Worm (Caenorhabditis elegans) whole organism, L4 larva: Measurements from ENCODE around the gene R13A5.11.
A peak's percentile ranks its signal among the peaks of the same experiment; 100 is the strongest.

Experiments used
- F10B5.3 ChIP-seq: sonication (generic microtip); optimal IDR thresholded peaks from 2 replicates; lab custom pipeline; 2016; ENCODE audit warnings: mild to moderate bottlenecking, missing genetic modification characterization, missing compliant biosample characterization
- F26F4.8 ChIP-seq: fragments of 200-800 bp; sonication (Bioruptor generic); conservative IDR thresholded peaks from 2 replicates; pipeline ENCODE4 v1.3.6; 2022; ENCODE audit warnings: missing genetic modification characterization, missing compliant biosample characterization
- F37D6.2 ChIP-seq: sonication (generic microtip); optimal IDR thresholded peaks from 2 replicates; lab custom pipeline; 2016; ENCODE audit warnings: mild to moderate bottlenecking, missing genetic modification characterization, missing compliant biosample characterization
- F44E2.7 ChIP-seq: fragments of 200-800 bp; sonication (Bioruptor generic); IDR thresholded peaks from 2 replicates; pipeline ENCODE4 v2.1.2; 2022; ENCODE audit warnings: missing genetic modification characterization, missing compliant biosample characterization
- R02D3.7 ChIP-seq: fragments of 150-350 bp; sonication (generic microtip); optimal IDR thresholded peaks from 3 replicates; lab custom pipeline; 2014; ENCODE audit warnings: missing biosample characterization, missing genetic modification characterization
- T20F7.1 ChIP-seq: fragments of 200-800 bp; sonication (Bioruptor generic); optimal IDR thresholded peaks from 2 replicates; lab custom pipeline; 2018; ENCODE audit warnings: mild to moderate bottlenecking, missing genetic modification characterization, missing compliant biosample characterization
- T26A8.4 ChIP-seq: fragments of 200-800 bp; sonication (Bioruptor generic); IDR thresholded peaks from 2 replicates; pipeline ENCODE4 v1.3.6; 2022; ENCODE audit warnings: missing genetic modification characterization, missing compliant biosample characterization
- Y105C5A.15 ChIP-seq: fragments of 200-800 bp; sonication (Bioruptor generic); IDR thresholded peaks from 2 replicates; pipeline ENCODE4 v1.3.6; 2022; ENCODE audit warnings: missing genetic modification characterization, missing compliant biosample characterization
- Y5F2A.4 ChIP-seq: fragments of 200-800 bp; sonication (Bioruptor generic); optimal IDR thresholded peaks from 2 replicates; lab custom pipeline; 2018; ENCODE audit warnings: mild to moderate bottlenecking, missing genetic modification characterization, missing compliant biosample characterization
- ZK546.5 ChIP-seq, 2 experiments: sonication (generic microtip); optimal IDR thresholded peaks; 2 replicates each; lab custom pipeline; 2017; ENCODE audit warnings: missing biosample characterization in 2 of 2, missing genetic modification characterization in 2 of 2
- aha-1 ChIP-seq: fragments of 150-350 bp; peaks from one replicate; lab custom pipeline; 2014; ENCODE audit warnings: missing biosample characterization, missing genetic modification characterization
- aly-2 ChIP-seq: sonication (generic microtip); optimal IDR thresholded peaks from 2 replicates; lab custom pipeline; 2018; ENCODE audit warnings: missing biosample characterization, missing genetic modification characterization
- ceh-20 ChIP-seq: fragments of 200-800 bp; sonication (Bioruptor generic); IDR thresholded peaks from 2 replicates; pipeline ENCODE4 v1.3.6; 2022; ENCODE audit warnings: missing genetic modification reagents, missing genetic modification characterization, missing compliant biosample characterization
- cey-2 ChIP-seq: sonication (generic microtip); optimal IDR thresholded peaks from 3 replicates; lab custom pipeline; 2017; ENCODE audit warnings: missing genetic modification characterization, mild to moderate bottlenecking, missing compliant biosample characterization, antibody characterized with exemption, borderline replicate concordance; ENCODE audit not compliant: insufficient read depth
- daf-12 ChIP-seq: fragments of 150-350 bp; optimal IDR thresholded peaks from 2 replicates; lab custom pipeline; 2014; ENCODE audit warnings: missing biosample characterization, missing genetic modification reagents, missing genetic modification characterization
- dmd-8 ChIP-seq: fragments of 200-800 bp; sonication (Bioruptor generic); IDR thresholded peaks from 2 replicates; pipeline ENCODE4 v1.3.6; 2022; ENCODE audit warnings: missing genetic modification characterization, missing compliant biosample characterization
- dve-1 ChIP-seq: sonication (generic microtip); optimal IDR thresholded peaks from 2 replicates; lab custom pipeline; 2017; ENCODE audit warnings: antibody characterized with exemption, mild to moderate bottlenecking, missing genetic modification characterization, missing compliant biosample characterization; ENCODE audit not compliant: insufficient read depth
- fkh-10 ChIP-seq: fragments of 150-350 bp; optimal IDR thresholded peaks from 2 replicates; lab custom pipeline; 2014; ENCODE audit warnings: missing biosample characterization, missing genetic modification reagents, missing genetic modification characterization
- gei-8 ChIP-seq: fragments of 200-800 bp; sonication (Bioruptor generic); optimal IDR thresholded peaks from 2 replicates; lab custom pipeline; 2018; ENCODE audit warnings: mild to moderate bottlenecking, missing genetic modification characterization, missing compliant biosample characterization
- hlh-30 ChIP-seq: sonication (generic microtip); optimal IDR thresholded peaks from 2 replicates; lab custom pipeline; 2017; ENCODE audit warnings: antibody characterized with exemption, mild to moderate bottlenecking, missing genetic modification characterization, missing compliant biosample characterization; ENCODE audit not compliant: insufficient read depth
- hmg-1.1 ChIP-seq: fragments of 200-800 bp; sonication (Bioruptor generic); IDR thresholded peaks from 2 replicates; pipeline ENCODE4 v1.3.6; 2022; ENCODE audit warnings: missing genetic modification reagents, missing genetic modification characterization, missing compliant biosample characterization
- lim-7 ChIP-seq: fragments of 200-800 bp; sonication (Bioruptor generic); IDR thresholded peaks from 2 replicates; pipeline ENCODE4 v1.3.6; 2022; ENCODE audit warnings: missing genetic modification characterization, missing compliant biosample characterization
- lin-1 ChIP-seq: fragments of 200-800 bp; sonication (Bioruptor generic); IDR thresholded peaks from 2 replicates; pipeline ENCODE4 v1.3.6; 2022; ENCODE audit warnings: missing genetic modification reagents, missing genetic modification characterization, missing compliant biosample characterization
- lin-29 ChIP-seq: fragments of 200-800 bp; sonication (Bioruptor generic); IDR thresholded peaks from 2 replicates; pipeline ENCODE4 v1.3.6; 2022; ENCODE audit warnings: missing genetic modification reagents, missing genetic modification characterization, missing compliant biosample characterization
- lin-38 ChIP-seq: fragments of 200-800 bp; sonication (Bioruptor generic); IDR thresholded peaks from 2 replicates; pipeline ENCODE4 v1.3.6; 2022; ENCODE audit warnings: missing genetic modification reagents, missing genetic modification characterization, missing compliant biosample characterization
- lin-39 ChIP-seq: fragments of 150-350 bp; optimal IDR thresholded peaks from 2 replicates; lab custom pipeline; 2014; ENCODE audit warnings: missing biosample characterization, missing genetic modification reagents, missing genetic modification characterization
- lsy-2 ChIP-seq, 2 experiments: fragments of 150-350 bp in 1 of 2; sonication (generic microtip) in 1 of 2; optimal IDR thresholded peaks; 2 replicates each; lab custom pipeline; 2014 to 2017; ENCODE audit warnings: missing biosample characterization in 2 of 2, missing genetic modification characterization in 2 of 2
- mdl-1 ChIP-seq, 2 experiments: fragments of 150-350 bp in 1 of 2; sonication (generic microtip) in 1 of 2; optimal IDR thresholded peaks; 2 replicates each; lab custom pipeline; 2014 to 2017; ENCODE audit warnings: missing biosample characterization in 2 of 2, missing genetic modification characterization in 2 of 2
- mep-1 ChIP-seq: fragments of 150-350 bp; sonication (generic microtip); optimal IDR thresholded peaks from 3 replicates; lab custom pipeline; 2014; ENCODE audit warnings: missing biosample characterization, missing genetic modification characterization
- mes-2 ChIP-seq: sonication (generic microtip); optimal IDR thresholded peaks from 2 replicates; lab custom pipeline; 2016; ENCODE audit warnings: missing genotype, mild to moderate bottlenecking, missing genetic modification characterization, missing compliant biosample characterization; ENCODE audit not compliant: poor library complexity, severe bottlenecking
- mxl-2 ChIP-seq: fragments of 200-800 bp; sonication (Bioruptor generic); conservative IDR thresholded peaks from 2 replicates; pipeline ENCODE4 v1.3.6; 2022; ENCODE audit warnings: missing genetic modification reagents, missing genetic modification characterization, missing compliant biosample characterization
- nhr-11 ChIP-seq: fragments of 150-350 bp; optimal IDR thresholded peaks from 2 replicates; lab custom pipeline; 2014; ENCODE audit warnings: missing biosample characterization, missing genetic modification characterization
- nhr-25 ChIP-seq: sonication (generic microtip); optimal IDR thresholded peaks from 2 replicates; lab custom pipeline; 2017; ENCODE audit warnings: missing genetic modification characterization, mild to moderate bottlenecking, missing compliant biosample characterization, antibody characterized with exemption, moderate library complexity, borderline replicate concordance; ENCODE audit not compliant: insufficient read depth
- nhr-6 ChIP-seq: fragments of 150-350 bp; optimal IDR thresholded peaks from 2 replicates; lab custom pipeline; 2014; ENCODE audit warnings: missing biosample characterization, missing genetic modification characterization
- nhr-77 ChIP-seq: fragments of 150-350 bp; optimal IDR thresholded peaks from 2 replicates; lab custom pipeline; 2014; ENCODE audit warnings: missing biosample characterization, missing genetic modification characterization
- pha-4 ChIP-seq, 2 experiments: fragments of 150-350 bp in 1 of 2; fragments of 200-800 bp in 1 of 2; sonication (Bioruptor generic) in 1 of 2; IDR thresholded peaks in 1 of 2; optimal IDR thresholded peaks in 1 of 2; 2 replicates each; pipeline versions ENCODE4 v1.3.6 to Lab custom; 2014 to 2022; ENCODE audit warnings: missing genetic modification characterization in 2 of 2, missing genetic modification reagents in 2 of 2, missing biosample characterization in 1 of 2, missing compliant biosample characterization in 1 of 2
- pqm-1 ChIP-seq: sonication (generic microtip); optimal IDR thresholded peaks from 2 replicates; lab custom pipeline; 2017; ENCODE audit warnings: missing biosample characterization, missing genetic modification characterization
- rbr-2 ChIP-seq: sonication (generic microtip); optimal IDR thresholded peaks from 2 replicates; lab custom pipeline; 2016; ENCODE audit warnings: missing genotype, missing genetic modification characterization, missing compliant biosample characterization
- saeg-2 ChIP-seq: fragments of 200-800 bp; sonication (Bioruptor generic); IDR thresholded peaks from 2 replicates; pipeline ENCODE4 v1.3.6; 2022; ENCODE audit warnings: missing genetic modification reagents, missing genetic modification characterization, missing compliant biosample characterization
- unc-130 ChIP-seq: sonication (generic microtip); optimal IDR thresholded peaks from 2 replicates; lab custom pipeline; 2016; ENCODE audit warnings: missing genetic modification reagents, missing genetic modification characterization, missing compliant biosample characterization
- unc-39 ChIP-seq: sonication (generic microtip); optimal IDR thresholded peaks from 2 replicates; lab custom pipeline; 2017; ENCODE audit warnings: missing biosample characterization, missing genetic modification characterization
- unc-62 ChIP-seq, 3 experiments: fragments of 150-350 bp in 1 of 3; sonication (generic microtip); optimal IDR thresholded peaks in 2 of 3; peaks in 1 of 3; 1 replicate in 1 of 3; 2 replicates in 2 of 3; lab custom pipeline; 2014 to 2017; ENCODE audit warnings: missing biosample characterization in 3 of 3, missing genetic modification characterization in 3 of 3, missing genetic modification reagents in 3 of 3, missing genotype in 1 of 3
- zfp-2 ChIP-seq: sonication (generic microtip); optimal IDR thresholded peaks from 2 replicates; lab custom pipeline; 2016; ENCODE audit warnings: mild to moderate bottlenecking, missing genetic modification characterization, missing compliant biosample characterization
- zip-11 ChIP-seq: fragments of 200-800 bp; sonication (Bioruptor generic); IDR thresholded peaks from 2 replicates; pipeline ENCODE4 v1.3.6; 2022; ENCODE audit warnings: missing genetic modification characterization, missing compliant biosample characterization

R13A5.11 gene

ce11 chrIII:7580586-7580985, 12.5 kb downstream of the R13A5.11 start (continued):
- TF ChIP-seq gei-8 (GFP tag; lab: Kevin White, UChicago) (no peak), mdl-1 (tag; optimal IDR thresholded peaks at IDR 0.05; lab: Kevin White, UChicago) (peak in 1 of 2 experiments; percentile 3), F44E2.7 (GFP tag; lab: Robert Waterston, UW) (no peak), T26A8.4 (no peak), lin-29 (GFP tag; lab: Robert Waterston, UW) (no peak), pqm-1 (tag; lab: Kevin White, UChicago) (no peak), Y105C5A.15 (no peak), unc-39 (tag; lab: Kevin White, UChicago) (no peak)

DNA sequence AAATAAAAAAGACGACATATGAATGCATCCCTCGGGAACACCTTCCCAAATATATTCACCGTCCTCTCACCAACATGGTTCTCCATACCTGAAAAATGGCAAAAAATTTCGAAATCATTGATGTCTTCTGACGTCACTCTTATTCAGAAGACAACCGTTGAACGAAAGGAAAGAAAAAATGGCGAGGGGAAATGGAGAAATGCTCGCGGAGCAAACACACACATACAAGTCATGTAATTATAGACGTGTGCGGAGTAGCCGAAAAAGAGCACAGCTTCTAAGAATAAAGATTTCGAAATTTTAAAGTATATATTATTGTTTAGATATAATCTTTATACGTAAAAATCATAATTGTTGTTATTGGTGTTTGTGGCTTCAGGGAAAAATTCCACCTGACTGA, 13.8 kb downstream of the R13A5.11 start, which contains the start of gene mfsd-6:
TSS of gene mfsd-6 (minus strand) at position 88 of the 400 bp plus-strand sequence.
- TF ChIP-seq saeg-2 (no peak), gei-8 (GFP tag; lab: Kevin White, UChicago) (no peak), ceh-20 (GFP tag; lab: Robert Waterston, UW) (no peak), cey-2 (tag; lab: Kevin White, UChicago) (no peak), nhr-77 (tag; lab: Kevin White, UChicago) (no peak), mdl-1 (tag; optimal IDR thresholded peaks at IDR 0.05; lab: Kevin White, UChicago) (peak in 1 of 2 experiments; percentile 3), lin-38 (no peak), F10B5.3 (tag; lab: Kevin White, UChicago) (no peak), lsy-2 (tag; optimal IDR thresholded peaks at IDR 0.05; lab: Kevin White, UChicago) (peak in 1 of 2 experiments; percentile 23), daf-12 (tag; lab: Kevin White, UChicago) (no peak), lin-1 (GFP tag; lab: Robert Waterston, UW) (no peak)

DNA sequence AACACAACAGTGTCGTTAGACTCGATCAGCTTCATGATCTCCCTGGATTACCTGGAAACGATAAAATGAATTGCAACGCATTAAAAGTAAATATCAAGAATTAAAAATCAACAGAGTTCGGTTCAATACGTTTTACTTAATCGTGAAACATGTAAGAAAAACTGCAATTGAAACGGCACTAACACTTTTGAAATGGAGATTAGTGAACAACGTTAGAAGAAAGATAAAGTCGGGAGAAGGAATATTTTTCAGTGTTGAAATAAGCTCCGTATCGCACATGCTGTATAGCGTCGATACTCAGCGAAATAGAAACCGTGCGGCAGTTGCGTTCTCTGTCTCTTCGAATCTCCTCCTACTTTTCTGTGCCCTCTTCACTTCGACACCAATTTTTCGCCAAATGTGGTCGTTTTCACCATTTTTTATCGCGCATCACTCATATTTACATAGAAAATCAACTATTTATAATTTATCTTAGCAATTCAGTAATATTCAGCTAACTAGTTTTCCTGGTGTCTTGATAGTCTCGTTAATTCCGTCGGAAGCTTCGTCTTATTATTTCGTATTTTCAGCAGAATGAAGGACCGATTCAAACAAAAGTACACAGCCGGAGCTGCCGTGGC, 20.2 kb downstream of the R13A5.11 start, which contains the start of the genes rpl-9 and lpd-7:
TSS of gene rpl-9 (minus strand) at position 51 of the 620 bp plus-strand sequence.
TSS of gene lpd-7 (plus strand) at position 570 of the 620 bp plus-strand sequence.
- TF ChIP-seq Y5F2A.4 (GFP tag; lab: Kevin White, UChicago) (no peak), ceh-20 (GFP tag; lab: Robert Waterston, UW) (no peak), pha-4 (GFP tag; IDR thresholded peaks at IDR 0.05; lab: Robert Waterston, UW) (no peak), pha-4 (tag; optimal IDR thresholded peaks at IDR 0.05; lab: Kevin White, UChicago) (peak; percentile 48), nhr-11 (tag; lab: Kevin White, UChicago) (peak; percentile 89), lsy-2 (tag; optimal IDR thresholded peaks at IDR 0.05; lab: Kevin White, UChicago) (peak; percentile 2 to 91), dve-1 (tag; lab: Kevin White, UChicago) (peak; percentile 58), zfp-2 (tag; lab: Kevin White, UChicago) (peak; percentile 89), ZK546.5 (tag; optimal IDR thresholded peaks at IDR 0.05; lab: Kevin White, UChicago) (no peak), aly-2 (no peak), F26F4.8 (GFP tag; lab: Robert Waterston, UW) (no peak), lin-38 (peak; percentile 65), lim-7 (GFP tag; lab: Robert Waterston, UW) (no peak), fkh-10 (GFP tag; lab: Kevin White, UChicago) (peak; percentile 59), unc-62 (GFP tag; optimal IDR thresholded peaks at IDR 0.05 in 1 of 2; lab: Kevin White, UChicago) (peak in 1 of 2 experiments; percentile 38), unc-62 (tag; optimal IDR thresholded peaks at IDR 0.05; lab: Kevin White, UChicago) (no peak), nhr-6 (tag; lab: Kevin White, UChicago) (peak; percentile 95), mep-1 (tag; lab: Kevin White, UChicago) (peak; percentile 91), dmd-8 (GFP tag; lab: Robert Waterston, UW) (no peak), nhr-25 (tag; lab: Kevin White, UChicago) (peak; percentile 42), unc-130 (GFP tag; lab: Kevin White, UChicago) (peak; percentile 52), rbr-2 (tag; lab: Kevin White, UChicago) (peak; percentile 69), R02D3.7 (tag; lab: Kevin White, UChicago) (peak; percentile 17), hmg-1.1 (GFP tag; lab: Robert Waterston, UW) (peak; percentile 58), mes-2 (tag; lab: Kevin White, UChicago) (peak; percentile 86), F37D6.2 (tag; lab: Kevin White, UChicago) (no peak), lin-39 (tag; lab: Kevin White, UChicago) (no peak), zip-11 (no peak), aha-1 (tag; lab: Kevin White, UChicago) (peak; percentile 77), mxl-2 (GFP tag; lab: Robert Waterston, UW) (no peak), T20F7.1 (peak; percentile 70), hlh-30 (tag; lab: Kevin White, UChicago) (peak; percentile 75), lin-1 (GFP tag; lab: Robert Waterston, UW) (no peak)
